5 fruit fly cellular contexts compared by ENCODE assay signal in the genomic region with DNA sequence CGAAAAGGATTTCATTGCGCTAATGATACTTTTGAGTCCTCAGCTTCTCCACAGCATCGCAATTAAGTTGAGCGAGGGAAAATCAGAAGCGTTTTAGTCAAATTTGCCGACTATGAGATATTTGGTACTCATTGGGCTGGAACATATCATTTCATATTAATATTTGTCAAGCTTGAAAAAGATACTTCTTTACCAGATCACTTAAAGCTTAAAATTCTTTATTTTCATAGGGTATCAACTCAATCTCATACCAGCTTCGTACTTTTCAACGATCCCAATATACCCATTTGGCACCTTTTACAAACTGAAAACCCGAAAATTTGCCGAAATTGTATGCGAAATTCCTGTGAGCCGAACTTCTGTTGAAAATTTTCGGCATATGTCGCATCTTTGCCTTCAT.
TF ChIP-seq lines count a peak whose summit lies in the region.

No protein-coding gene starts in this region.

- TF ChIP-seq CTCF in whole organism, embryonic (GFP tag; optimal IDR thresholded peaks at IDR 0.05; lab: Kevin White, UChicago), result no peak

TF ChIP-seq in whole organism, 6 proteins besides CTCF, POLR2A, EP300 and RAD21:
- TF ChIP-seq pan (optimal IDR thresholded peaks at IDR 0.05; lab: Kevin White, UChicago) (peak; percentile 50), CG8478 (optimal IDR thresholded peaks at IDR 0.05; lab: Kevin White, UChicago) (no peak), usp (GFP tag; optimal IDR thresholded peaks at IDR 0.05; lab: Kevin White, UChicago) (no peak), Dll (optimal IDR thresholded peaks at IDR 0.05; lab: Kevin White, UChicago) (no peak), psq (optimal IDR thresholded peaks at IDR 0.05; lab: Kevin White, UChicago) (no peak), EcR (GFP tag; optimal IDR thresholded peaks at IDR 0.05; lab: Kevin White, UChicago) (no peak)
TF ChIP-seq in whole organism: peak in this region for 1.

TF ChIP-seq in whole organism, embryonic, 481 proteins besides CTCF, POLR2A, EP300 and RAD21 (continues in another document):
- TF ChIP-seq CG11696 (GFP tag; IDR thresholded peaks at IDR 0.05; lab: Robert Waterston, UW) (no peak), prd (optimal IDR thresholded peaks at IDR 0.05; lab: Kevin White, UChicago) (no peak), prd (GFP tag; IDR thresholded peaks at IDR 0.05; lab: Robert Waterston, UW) (peak; percentile 46; the same call in 2 of the 3 replicates), Sry-β (GFP tag; optimal IDR thresholded peaks at IDR 0.05; lab: Kevin White, UChicago) (no peak), chm (GFP tag; IDR thresholded peaks at IDR 0.05; lab: Robert Waterston, UW) (no peak), vnd (GFP tag; IDR thresholded peaks at IDR 0.05; lab: Robert Waterston, UW; ENCODE audit: partially characterized antibody) (0 out of 3 replicates have a peak, but pooled peaks have one; percentile 27), CG8765 (GFP tag; IDR thresholded peaks at IDR 0.05; lab: Robert Waterston, UW) (no peak), CG8478 (optimal IDR thresholded peaks at IDR 0.05; lab: Kevin White, UChicago) (no peak), CG8290 (GFP tag; optimal IDR thresholded peaks at IDR 0.05; lab: Kevin White, UChicago) (no peak), CG8290 (tag; optimal IDR thresholded peaks at IDR 0.05; lab: Kevin White, UChicago) (no peak), CG14860 (GFP tag; IDR thresholded peaks at IDR 0.05; lab: Robert Waterston, UW; ENCODE audit: partially characterized antibody) (no peak), shn (GFP tag; optimal IDR thresholded peaks at IDR 0.05; lab: Kevin White, UChicago) (no peak), Dip2 (GFP tag; IDR thresholded peaks at IDR 0.05; lab: Robert Waterston, UW) (no peak), inv (GFP tag; IDR thresholded peaks at IDR 0.05; lab: Robert Waterston, UW; ENCODE audit: partially characterized antibody) (no peak), D19B (GFP tag; optimal IDR thresholded peaks at IDR 0.05; lab: Kevin White, UChicago) (no peak), fd96Cb (tag; optimal IDR thresholded peaks at IDR 0.05; lab: Kevin White, UChicago) (no peak), CG13775 (GFP tag; optimal IDR thresholded peaks at IDR 0.05; lab: Kevin White, UChicago) (no peak), Xrp1 (GFP tag; IDR thresholded peaks at IDR 0.05; lab: Robert Waterston, UW) (0 out of 2 replicates have a peak, but pooled peaks have one; percentile 13), BtbVII (GFP tag; optimal IDR thresholded peaks at IDR 0.05; lab: Kevin White, UChicago) (no peak), CG31365 (tag; optimal IDR thresholded peaks at IDR 0.05; lab: Kevin White, UChicago) (no peak)

TF ChIP-seq in whole organism, prepupa, 60 proteins besides CTCF, POLR2A, EP300 and RAD21 (continues in another document):
- TF ChIP-seq Sox102F (GFP tag; optimal IDR thresholded peaks at IDR 0.05; lab: Kevin White, UChicago), result peak; percentile 79
- TF ChIP-seq fd85E (GFP tag; optimal IDR thresholded peaks at IDR 0.05; lab: Kevin White, UChicago), result no peak
- TF ChIP-seq lz (GFP tag; optimal IDR thresholded peaks at IDR 0.05; lab: Kevin White, UChicago), result peak; percentile 71
- no peak for TF ChIP-seq fkh (GFP tag; optimal IDR thresholded peaks at IDR 0.05; lab: Kevin White, UChicago)
- no peak for TF ChIP-seq eg (GFP tag; IDR thresholded peaks at IDR 0.05; lab: Robert Waterston, UW)
- peak; percentile 83 for TF ChIP-seq esn (GFP tag; optimal IDR thresholded peaks at IDR 0.05; lab: Kevin White, UChicago)
- TF ChIP-seq CG10631 (GFP tag; optimal IDR thresholded peaks at IDR 0.05; lab: Kevin White, UChicago), result peak; percentile 32
- peak; percentile 66 for TF ChIP-seq svp (GFP tag; lab: Kevin White, UChicago)
- peak; percentile 56 for TF ChIP-seq vri (GFP tag; optimal IDR thresholded peaks at IDR 0.05; lab: Kevin White, UChicago)
- peak; percentile 35 for TF ChIP-seq CG3919 (GFP tag; optimal IDR thresholded peaks at IDR 0.05; lab: Kevin White, UChicago)
- TF ChIP-seq CG11902 (GFP tag; optimal IDR thresholded peaks at IDR 0.05; lab: Kevin White, UChicago), result peak; percentile 43
- TF ChIP-seq CG4318 (GFP tag; optimal IDR thresholded peaks at IDR 0.05; lab: Kevin White, UChicago), result no peak
- peak; percentile 87 for TF ChIP-seq CG31627 (GFP tag; optimal IDR thresholded peaks at IDR 0.05; lab: Kevin White, UChicago)
- peak; percentile 45 for TF ChIP-seq CG8319 (GFP tag; optimal IDR thresholded peaks at IDR 0.05; lab: Kevin White, UChicago)
- TF ChIP-seq net (GFP tag; optimal IDR thresholded peaks at IDR 0.05; lab: Kevin White, UChicago), result peak; percentile 10
- TF ChIP-seq CG6276 (GFP tag; optimal IDR thresholded peaks at IDR 0.05; lab: Kevin White, UChicago), result no peak
- peak; percentile 49 for TF ChIP-seq OdsH (GFP tag; optimal IDR thresholded peaks at IDR 0.05; lab: Kevin White, UChicago)
- peak; percentile 62 for TF ChIP-seq acj6 (GFP tag; optimal IDR thresholded peaks at IDR 0.05; lab: Kevin White, UChicago)
- TF ChIP-seq fd59A (GFP tag; optimal IDR thresholded peaks at IDR 0.05; lab: Kevin White, UChicago), result no peak
- TF ChIP-seq Sox15 (GFP tag; optimal IDR thresholded peaks at IDR 0.05; lab: Kevin White, UChicago), result peak; percentile 63
- TF ChIP-seq Eip78C (GFP tag; lab: Kevin White, UChicago), result peak; percentile 85
- TF ChIP-seq Lpt (GFP tag; optimal IDR thresholded peaks at IDR 0.05; lab: Kevin White, UChicago), result no peak

TF ChIP-seq in whole organism, pupa, 21 proteins besides CTCF, POLR2A, EP300 and RAD21:
- TF ChIP-seq Snoo (tag; optimal IDR thresholded peaks at IDR 0.05; lab: Kevin White, UChicago) (peak; percentile 55), CG8159 (tag; optimal IDR thresholded peaks at IDR 0.05; lab: Kevin White, UChicago) (no peak)

TF ChIP-seq in whole organism, wandering third instar larva, 38 proteins besides CTCF, POLR2A, EP300 and RAD21:
- TF ChIP-seq ey (GFP tag; optimal IDR thresholded peaks at IDR 0.05; lab: Kevin White, UChicago) (peak; percentile 71), GATAd (GFP tag; optimal IDR thresholded peaks at IDR 0.05; lab: Kevin White, UChicago) (no peak), dsf (GFP tag; optimal IDR thresholded peaks at IDR 0.05; lab: Kevin White, UChicago; ENCODE audit: borderline replicate concordance) (no peak), Rel (GFP tag; optimal IDR thresholded peaks at IDR 0.05; lab: Kevin White, UChicago) (no peak), Rel (tag; optimal IDR thresholded peaks at IDR 0.05; lab: Kevin White, UChicago) (no peak), dl (GFP tag; optimal IDR thresholded peaks at IDR 0.05; lab: Kevin White, UChicago; ENCODE audit: insufficient read depth in 1 of 2, partially characterized antibody in 2 of 2) (no peak), dmrt93B (GFP tag; optimal IDR thresholded peaks at IDR 0.05; lab: Kevin White, UChicago) (no peak), Sp1 (GFP tag; optimal IDR thresholded peaks at IDR 0.05; lab: Kevin White, UChicago) (peak; percentile 31), pan (optimal IDR thresholded peaks at IDR 0.05; lab: Kevin White, UChicago) (no peak), Abd-B (GFP tag; optimal IDR thresholded peaks at IDR 0.05; lab: Kevin White, UChicago) (no peak), Dfd (GFP tag; optimal IDR thresholded peaks at IDR 0.05; lab: Kevin White, UChicago) (no peak), Dif (GFP tag; optimal IDR thresholded peaks at IDR 0.05; lab: Kevin White, UChicago; ENCODE audit: partially characterized antibody) (no peak), rgr (GFP tag; optimal IDR thresholded peaks at IDR 0.05; lab: Kevin White, UChicago) (peak; percentile 64), Vsx2 (GFP tag; optimal IDR thresholded peaks at IDR 0.05; lab: Kevin White, UChicago; ENCODE audit: partially characterized antibody) (no peak), fru (GFP tag; optimal IDR thresholded peaks at IDR 0.05; lab: Kevin White, UChicago) (peak; percentile 50), usp (GFP tag; optimal IDR thresholded peaks at IDR 0.05; lab: Kevin White, UChicago) (no peak), woc (GFP tag; optimal IDR thresholded peaks at IDR 0.05; lab: Kevin White, UChicago) (peak; percentile 56), CrebA (GFP tag; optimal IDR thresholded peaks at IDR 0.05; lab: Kevin White, UChicago; ENCODE audit: borderline replicate concordance) (no peak), Hr78 (GFP tag; optimal IDR thresholded peaks at IDR 0.05; lab: Kevin White, UChicago) (no peak), foxo (GFP tag; optimal IDR thresholded peaks at IDR 0.05; lab: Kevin White, UChicago) (peak in 1 of 2 experiments; percentile 55), br (GFP tag; optimal IDR thresholded peaks at IDR 0.05; lab: Kevin White, UChicago) (peak; percentile 28), Myc (optimal IDR thresholded peaks at IDR 0.05; lab: Kevin White, UChicago) (no peak), h (GFP tag; optimal IDR thresholded peaks at IDR 0.05; lab: Kevin White, UChicago) (peak; percentile 56), Mio (GFP tag; optimal IDR thresholded peaks at IDR 0.05; lab: Kevin White, UChicago) (no peak), tai (GFP tag; optimal IDR thresholded peaks at IDR 0.05; lab: Kevin White, UChicago) (peak; percentile 29), HLH106 (tag; optimal IDR thresholded peaks at IDR 0.05; lab: Kevin White, UChicago) (peak; percentile 61), lola (GFP tag; optimal IDR thresholded peaks at IDR 0.05; lab: Kevin White, UChicago) (no peak), CG9705 (GFP tag; optimal IDR thresholded peaks at IDR 0.05; lab: Kevin White, UChicago) (no peak), psq (GFP tag; optimal IDR thresholded peaks at IDR 0.05; lab: Kevin White, UChicago) (peak; percentile 41), OdsH (GFP tag; optimal IDR thresholded peaks at IDR 0.05; lab: Kevin White, UChicago) (peak; percentile 59), Hnf4 (GFP tag; optimal IDR thresholded peaks at IDR 0.05; lab: Kevin White, UChicago) (peak; percentile 37)
